Worm (Caenorhabditis elegans) whole organism, L2 larva: ENCODE data around the gene Y82E9BR.10.

Experiments
- R02D3.7 ChIP-seq: fragments of 150-350 bp; optimal IDR thresholded peaks from 2 replicates; lab custom pipeline; 2014; ENCODE audit warnings: missing biosample characterization, missing genetic modification characterization
- ZK546.5 ChIP-seq: sonication (generic microtip); optimal IDR thresholded peaks from 2 replicates; lab custom pipeline; 2017; ENCODE audit warnings: missing biosample characterization, missing genetic modification characterization
- ama-1 ChIP-seq: fragments of 150-350 bp; optimal IDR thresholded peaks from 2 replicates; lab custom pipeline; 2018; ENCODE audit warnings: inconsistent platforms
- ceh-82 ChIP-seq: fragments of 150-350 bp; optimal IDR thresholded peaks from 2 replicates; lab custom pipeline; 2014; ENCODE audit warnings: missing biosample characterization, missing genetic modification characterization
- crh-2 ChIP-seq: sonication (generic microtip); optimal IDR thresholded peaks from 2 replicates; lab custom pipeline; 2017; ENCODE audit warnings: missing biosample characterization, missing genetic modification characterization
- dmd-4 ChIP-seq: sonication (generic microtip); optimal IDR thresholded peaks from 2 replicates; lab custom pipeline; 2017; ENCODE audit warnings: missing biosample characterization, missing genetic modification characterization
- egl-27 ChIP-seq: sonication (generic microtip); optimal IDR thresholded peaks from 3 replicates; lab custom pipeline; 2017; ENCODE audit warnings: missing biosample characterization, missing genetic modification reagents, missing genetic modification characterization
- elt-3 ChIP-seq: sonication (generic microtip); optimal IDR thresholded peaks from 2 replicates; lab custom pipeline; 2017; ENCODE audit warnings: missing biosample characterization, missing genetic modification characterization
- fos-1 ChIP-seq: fragments of 150-350 bp; optimal IDR thresholded peaks from 2 replicates; lab custom pipeline; 2014; ENCODE audit warnings: missing biosample characterization, missing genetic modification characterization
- gmeb-1 ChIP-seq: fragments of 150-350 bp; optimal IDR thresholded peaks from 2 replicates; lab custom pipeline; 2014; ENCODE audit warnings: missing biosample characterization, missing genetic modification characterization
- lin-13 ChIP-seq: fragments of 150-350 bp; optimal IDR thresholded peaks from 2 replicates; lab custom pipeline; 2014; ENCODE audit warnings: missing biosample characterization, missing genetic modification reagents, missing genetic modification characterization
- lin-39 ChIP-seq: fragments of 150-350 bp; optimal IDR thresholded peaks from 2 replicates; lab custom pipeline; 2014; ENCODE audit warnings: missing biosample characterization, missing genetic modification reagents, missing genetic modification characterization
- mab-5 ChIP-seq: fragments of 150-350 bp; optimal IDR thresholded peaks from 2 replicates; lab custom pipeline; 2014; ENCODE audit warnings: missing biosample characterization, missing genetic modification characterization
- mbf-1 ChIP-seq: sonication (generic microtip); optimal IDR thresholded peaks from 2 replicates; lab custom pipeline; 2017; ENCODE audit warnings: missing biosample characterization, missing genetic modification characterization
- mdl-1 ChIP-seq, 2 experiments: fragments of 150-350 bp in 1 of 2; sonication (generic microtip) in 1 of 2; optimal IDR thresholded peaks; 2 replicates each; lab custom pipeline; 2017; ENCODE audit warnings: missing biosample characterization in 2 of 2, missing genetic modification characterization in 2 of 2
- nhr-11 ChIP-seq: fragments of 150-350 bp; optimal IDR thresholded peaks from 2 replicates; lab custom pipeline; 2014; ENCODE audit warnings: missing biosample characterization, missing genetic modification characterization
- nhr-12 ChIP-seq: fragments of 150-350 bp; optimal IDR thresholded peaks from 2 replicates; lab custom pipeline; 2014; ENCODE audit warnings: missing biosample characterization, missing genetic modification characterization
- nhr-129 ChIP-seq: fragments of 150-350 bp; optimal IDR thresholded peaks from 2 replicates; lab custom pipeline; 2014; ENCODE audit warnings: missing biosample characterization, missing genetic modification characterization
- nhr-21 ChIP-seq: fragments of 150-350 bp; optimal IDR thresholded peaks from 2 replicates; lab custom pipeline; 2014; ENCODE audit warnings: missing biosample characterization, missing genetic modification characterization
- nhr-77 ChIP-seq: fragments of 150-350 bp; optimal IDR thresholded peaks from 2 replicates; lab custom pipeline; 2014; ENCODE audit warnings: missing biosample characterization, missing genetic modification characterization
- peb-1 ChIP-seq: fragments of 150-350 bp; optimal IDR thresholded peaks from 2 replicates; lab custom pipeline; 2014; ENCODE audit warnings: missing biosample characterization, missing genetic modification characterization
- unc-62 ChIP-seq: fragments of 150-350 bp; optimal IDR thresholded peaks from 2 replicates; lab custom pipeline; 2014; ENCODE audit warnings: missing biosample characterization, missing genetic modification reagents, missing genetic modification characterization

Y82E9BR.10 gene

DNA sequence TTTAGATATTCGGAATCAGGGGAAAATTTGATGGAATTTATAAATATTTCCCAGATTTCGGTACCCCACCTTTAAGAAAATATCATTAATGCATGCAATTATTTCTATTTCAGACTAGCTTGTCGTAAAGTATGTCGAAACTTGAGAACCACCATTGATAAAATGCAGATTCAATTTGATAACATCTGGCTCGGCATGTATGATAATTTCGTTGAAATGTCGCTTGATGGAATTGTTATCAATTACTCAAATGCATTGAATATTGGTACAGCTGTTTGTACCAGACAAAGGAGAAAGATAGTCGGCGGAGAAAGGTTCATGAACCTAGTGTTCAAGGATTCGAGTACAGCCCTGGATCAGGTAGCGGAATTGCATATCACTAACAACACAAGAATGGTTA, 43.5 kb downstream of the Y82E9BR.10 start, which contains the start of gene Y82E9BL.19:
Y82E9BL.19 (plus strand) TSS at position 123 of the 400 bp plus-strand sequence.
- TF ChIP-seq egl-27 (tag; lab: Kevin White, UChicago) = no peak
- TF ChIP-seq fos-1 (tag; lab: Kevin White, UChicago) = peak; percentile 60
- TF ChIP-seq, all 48 proteins: peak for 1

- no peak for TF ChIP-seq dmd-4
- TF ChIP-seq lin-13 = no peak
- TF ChIP-seq nhr-77 (tag; lab: Kevin White, UChicago) = no peak
- TF ChIP-seq ZK546.5 = no peak
- TF ChIP-seq R02D3.7 = no peak
- no peak for TF ChIP-seq nhr-21 (tag; lab: Kevin White, UChicago)
- TF ChIP-seq nhr-12 = no peak
- no peak for TF ChIP-seq crh-2 (tag; lab: Kevin White, UChicago)
- no peak for TF ChIP-seq nhr-11 (tag; lab: Kevin White, UChicago)
- TF ChIP-seq mbf-1 (tag; lab: Kevin White, UChicago) = no peak
- no peak for TF ChIP-seq peb-1 (tag; lab: Kevin White, UChicago)
- TF ChIP-seq ceh-82 (tag; lab: Kevin White, UChicago) = no peak
- no peak for TF ChIP-seq mab-5 (tag; lab: Kevin White, UChicago)
- no peak for TF ChIP-seq unc-62 (GFP tag; lab: Kevin White, UChicago)
- TF ChIP-seq ama-1 (lab: Kevin White, UChicago) = no peak
- TF ChIP-seq mdl-1 (tag; optimal IDR thresholded peaks at IDR 0.05; lab: Kevin White, UChicago) = no peak
- TF ChIP-seq gmeb-1 (tag; lab: Kevin White, UChicago) = no peak
- TF ChIP-seq elt-3 (tag; lab: Kevin White, UChicago) = no peak
- no peak for TF ChIP-seq lin-39
- no peak for TF ChIP-seq nhr-129
- TF ChIP-seq, all 48 proteins: peak for 0
These were observed 48.9 kb downstream of the Y82E9BR.10 start, which contains the start of gene Y82E9BL.18 for ce11 chrIII:1326490-1326889. Y82E9BL.18 (plus strand) TSS chrIII:1326790.
